Worm (Caenorhabditis elegans) whole organism, mixed stage, embryonic: Measurements from ENCODE around the gene lin-56.

ENCODE experiments used
- elt-1 ChIP-seq: sonication (generic microtip); optimal IDR thresholded peaks from 2 replicates; lab custom pipeline; 2017; ENCODE audit warnings: missing genetic modification characterization, mild to moderate bottlenecking, missing compliant biosample characterization, antibody characterized with exemption, moderate library complexity, borderline replicate concordance; ENCODE audit not compliant: insufficient read depth
- mep-1 ChIP-seq: fragments of 150-350 bp; optimal IDR thresholded peaks from 2 replicates; lab custom pipeline; 2017; ENCODE audit warnings: missing biosample characterization, missing genetic modification reagents, missing genetic modification characterization, inconsistent platforms
- nhr-237 ChIP-seq: fragments of 150-350 bp; optimal IDR thresholded peaks from 2 replicates; lab custom pipeline; 2014; ENCODE audit warnings: missing biosample characterization, missing genetic modification characterization
- pha-4 ChIP-seq: fragments of 150-350 bp; optimal IDR thresholded peaks from 2 replicates; lab custom pipeline; 2018; ENCODE audit warnings: missing biosample characterization, missing genetic modification reagents, missing genetic modification characterization

DNA sequence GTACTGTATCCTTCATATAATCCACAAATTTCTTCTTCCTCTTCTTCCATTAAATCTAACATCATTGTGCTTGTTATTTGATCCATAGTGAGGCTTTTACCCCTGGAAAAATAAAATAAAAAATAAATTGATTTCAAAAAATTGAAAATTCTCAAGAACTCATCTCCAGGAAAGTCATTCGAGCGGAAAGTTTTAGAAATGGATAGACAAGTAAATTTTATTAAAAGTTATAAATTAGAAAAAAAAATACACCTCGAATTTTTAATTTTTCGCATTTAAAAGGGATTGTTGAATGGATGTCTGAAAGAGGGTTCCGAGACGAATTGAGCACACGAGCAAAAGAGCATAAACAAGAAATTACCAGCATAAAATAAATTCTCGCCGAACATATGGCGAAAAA is 27.9 kb upstream of the lin-56 start, which contains the start of gene frpr-21:
- no peak for TF ChIP-seq elt-1
- TF ChIP-seq pha-4 (tag; lab: Kevin White, UChicago): no peak
- no peak for TF ChIP-seq mep-1 (tag; lab: Kevin White, UChicago)
- TF ChIP-seq nhr-237 (tag; lab: Kevin White, UChicago): no peak
